Fruit fly (Drosophila melanogaster) whole organism, wandering third instar larva: ENCODE measurements around the gene Nemp.
A peak's percentile ranks its signal among the peaks of the same experiment; 100 is the strongest.

Source experiments
- Abd-B ChIP-seq: fragments of >200 bp; optimal IDR thresholded peaks from 2 replicates; lab custom pipeline; 2017; ENCODE audit warnings: missing biosample characterization, missing genetic modification characterization
- Dfd ChIP-seq: fragments of >200 bp; optimal IDR thresholded peaks from 2 replicates; lab custom pipeline; 2017; ENCODE audit warnings: missing biosample characterization, missing genetic modification characterization
- GATAd ChIP-seq: sonication (Bioruptor generic); optimal IDR thresholded peaks from 2 replicates; lab custom pipeline; 2016; ENCODE audit warnings: missing biosample characterization, missing genetic modification characterization
- Hnf4 ChIP-seq: fragments of 200-800 bp; sonication (Bioruptor generic); optimal IDR thresholded peaks from 2 replicates; lab custom pipeline; 2016; ENCODE audit warnings: missing biosample characterization, mild to moderate bottlenecking, missing genetic modification characterization
- Hr78 ChIP-seq: fragments of >200 bp; optimal IDR thresholded peaks from 2 replicates; lab custom pipeline; 2017; ENCODE audit warnings: missing biosample characterization, missing genetic modification characterization
- N ChIP-seq: fragments of >200 bp; optimal IDR thresholded peaks from 2 replicates; lab custom pipeline; 2018; ENCODE audit warnings: missing biosample characterization, missing external identifiers, missing genetic modification characterization
- dsf ChIP-seq: sonication (Bioruptor generic); optimal IDR thresholded peaks from 2 replicates; lab custom pipeline; 2016; ENCODE audit warnings: missing biosample characterization, missing genetic modification characterization, borderline replicate concordance
- ey ChIP-seq: fragments of 200-800 bp; sonication (Bioruptor generic); optimal IDR thresholded peaks from 2 replicates; lab custom pipeline; 2016; ENCODE audit warnings: missing biosample characterization, missing genetic modification characterization
- fru ChIP-seq: fragments of 200-800 bp; sonication (Bioruptor generic); optimal IDR thresholded peaks from 3 replicates; lab custom pipeline; 2016; ENCODE audit warnings: missing biosample characterization, mild to moderate bottlenecking, missing genetic modification characterization
- h ChIP-seq: fragments of 200-800 bp; sonication (Bioruptor generic); optimal IDR thresholded peaks from 3 replicates; lab custom pipeline; 2016; ENCODE audit warnings: missing biosample characterization, mild to moderate bottlenecking, missing genetic modification characterization
- lola ChIP-seq: fragments of >200 bp; optimal IDR thresholded peaks from 2 replicates; lab custom pipeline; 2017; ENCODE audit warnings: missing biosample characterization, missing genetic modification characterization
- psq ChIP-seq: fragments of 200-800 bp; sonication (Bioruptor generic); optimal IDR thresholded peaks from 3 replicates; lab custom pipeline; 2017; ENCODE audit warnings: missing biosample characterization, mild to moderate bottlenecking, missing genetic modification characterization, moderate library complexity
- woc ChIP-seq: sonication (Bioruptor generic); optimal IDR thresholded peaks from 2 replicates; lab custom pipeline; 2016; ENCODE audit warnings: missing biosample characterization, mild to moderate bottlenecking, missing genetic modification characterization

- no peak for TF ChIP-seq fru
- TF ChIP-seq psq (GFP tag; lab: Kevin White, UChicago), result no peak
- no peak for TF ChIP-seq dsf (GFP tag; lab: Kevin White, UChicago)
- peak; percentile 78 for TF ChIP-seq Dfd (GFP tag; lab: Kevin White, UChicago)
- TF ChIP-seq N (GFP tag; lab: Kevin White, UChicago), result peak; percentile 84
- no peak for TF ChIP-seq lola
- peak; percentile 7 for TF ChIP-seq Abd-B
- no peak for TF ChIP-seq woc (GFP tag; lab: Kevin White, UChicago)
- TF ChIP-seq h (GFP tag; lab: Kevin White, UChicago), result no peak
- no peak for TF ChIP-seq ey
- TF ChIP-seq GATAd (GFP tag; lab: Kevin White, UChicago), result no peak
- no peak for TF ChIP-seq Hr78 (GFP tag; lab: Kevin White, UChicago)
- no peak for TF ChIP-seq Hnf4
These were observed 17.7 kb downstream of the Nemp start, which contains the start of gene Rok for dm6 chrX:16637106-16637590.
